Worm (Caenorhabditis elegans) whole organism, midembryonic: ENCODE data around the gene drn-1.

Experiments
- T22C8.4 ChIP-seq: fragments of 200-800 bp; sonication (Bioruptor generic); IDR thresholded peaks from 2 replicates; pipeline ENCODE4 v1.3.6; 2022; ENCODE audit warnings: missing genetic modification characterization, missing compliant biosample characterization
- flt-1 ChIP-seq: fragments of 200-800 bp; sonication (Bioruptor generic); IDR thresholded peaks from 2 replicates; pipeline ENCODE4 v1.3.6; 2022; ENCODE audit warnings: missing genetic modification characterization, missing compliant biosample characterization
- med-1 ChIP-seq: sonication (generic microtip); optimal IDR thresholded peaks from 2 replicates; lab custom pipeline; 2017; ENCODE audit warnings: missing genetic modification characterization, mild to moderate bottlenecking, missing compliant biosample characterization, antibody characterized with exemption, missing genetic modification reagents; ENCODE audit not compliant: insufficient read depth
- tab-1 ChIP-seq: fragments of 200-800 bp; sonication (Bioruptor generic); IDR thresholded peaks from 2 replicates; pipeline ENCODE4 v1.3.6; 2022; ENCODE audit warnings: missing genetic modification characterization, missing compliant biosample characterization

DNA sequence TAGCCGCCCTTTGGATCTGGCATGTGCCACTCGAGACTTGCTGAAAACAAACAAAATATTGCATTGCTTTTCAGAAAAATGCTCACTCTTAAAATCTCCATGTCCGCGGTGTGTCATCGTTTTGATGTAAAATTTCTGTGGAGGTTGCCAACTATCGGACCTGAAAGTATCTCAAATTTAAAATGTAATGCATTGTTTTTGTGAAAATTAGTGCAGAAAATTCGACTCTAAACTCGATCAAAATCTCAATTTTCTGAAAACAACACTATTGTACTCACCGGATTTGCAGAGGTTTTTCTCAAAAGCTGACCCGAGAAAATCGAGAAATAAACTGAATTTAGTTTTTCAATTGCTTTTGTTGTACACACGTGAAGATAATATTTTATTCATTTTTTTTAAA, 30.1 kb downstream of the drn-1 start, which contains the start of gene T16D1.1:
- TF ChIP-seq T22C8.4 (GFP tag; lab: Robert Waterston, UW) (no peak), flt-1 (GFP tag; lab: Robert Waterston, UW) (no peak), med-1 (GFP tag; lab: Kevin White, UChicago) (no peak), tab-1 (GFP tag; lab: Robert Waterston, UW) (no peak)
